Worm (Caenorhabditis elegans) whole organism, L3 larva: ENCODE data around the gene hcp-1.
A peak's percentile ranks its signal among the peaks of the same experiment; 100 is the strongest.

Experiments
- R02D3.7 ChIP-seq: fragments of 150-350 bp; optimal IDR thresholded peaks from 2 replicates; lab custom pipeline; 2014; ENCODE audit warnings: missing biosample characterization, missing genetic modification characterization
- daf-12 ChIP-seq: fragments of 150-350 bp; optimal IDR thresholded peaks from 2 replicates; lab custom pipeline; 2014; ENCODE audit warnings: missing biosample characterization, missing genetic modification reagents, missing genetic modification characterization
- nhr-11 ChIP-seq: fragments of 150-350 bp; optimal IDR thresholded peaks from 2 replicates; lab custom pipeline; 2014; ENCODE audit warnings: missing biosample characterization, missing genetic modification characterization
- nhr-76 ChIP-seq: fragments of 150-350 bp; sonication (generic microtip); optimal IDR thresholded peaks from 5 replicates; lab custom pipeline; 2014; ENCODE audit warnings: missing biosample characterization, missing genetic modification characterization
- pqm-1 ChIP-seq: fragments of 150-350 bp; optimal IDR thresholded peaks from 2 replicates; lab custom pipeline; 2017; ENCODE audit warnings: missing biosample characterization, missing genetic modification characterization, inconsistent platforms

- TF ChIP-seq nhr-76 (no peak), daf-12 (no peak), nhr-11 (tag; lab: Kevin White, UChicago) (no peak), pqm-1 (tag; lab: Kevin White, UChicago) (peak; percentile 5), R02D3.7 (tag; lab: Kevin White, UChicago) (no peak)
These were observed 12.2 kb downstream of the hcp-1 start for ce11 chrV:6606197-6606596.
